Worm (Caenorhabditis elegans): ENCODE results near the gene lips-10.
A peak's percentile ranks its signal among the peaks of the same experiment; 100 is the strongest.

The lips-10 gene

ce11 chrII:8428947-8429919 lies 9.7 kb upstream of the lips-10 start (continued):
- TF ChIP-seq blmp-1 (tag; optimal IDR thresholded peaks at IDR 0.05; ENCODE audit: insufficient read depth) (no peak), mab-5 (tag; optimal IDR thresholded peaks at IDR 0.05) (no peak), ceh-82 (tag; optimal IDR thresholded peaks at IDR 0.05) (no peak), lin-39 (tag; optimal IDR thresholded peaks at IDR 0.05) (no peak)

- TF ChIP-seq ama-1 (optimal IDR thresholded peaks at IDR 0.05) (no peak), nhr-25 (tag; optimal IDR thresholded peaks at IDR 0.05) (no peak), lin-11 (tag; optimal IDR thresholded peaks at IDR 0.05) (no peak), unc-62 (GFP tag; optimal IDR thresholded peaks at IDR 0.05) (no peak), ceh-82 (tag; optimal IDR thresholded peaks at IDR 0.05) (no peak), lin-13 (GFP tag; optimal IDR thresholded peaks at IDR 0.05) (no peak), ztf-4 (tag; optimal IDR thresholded peaks at IDR 0.05) (no peak), nhr-10 (tag; optimal IDR thresholded peaks at IDR 0.05) (no peak), crh-2 (tag; optimal IDR thresholded peaks at IDR 0.05) (no peak), ZK546.5 (tag; optimal IDR thresholded peaks at IDR 0.05) (no peak)
Measured at ce11 chrII:8431954-8432353, 7.0 kb upstream of the lips-10 start, which contains the start of gene acp-2. Gene acp-2 (minus strand): TSS chrII:8432054.

- TF ChIP-seq snpc-4 (tag; optimal IDR thresholded peaks at IDR 0.05) (no peak), sma-3 (GFP tag; optimal IDR thresholded peaks at IDR 0.05) (no peak), ceh-16 (tag; optimal IDR thresholded peaks at IDR 0.05) (no peak), sma-9 (GFP tag; optimal IDR thresholded peaks at IDR 0.05) (no peak), sma-9 (tag; optimal IDR thresholded peaks at IDR 0.05) (no peak), mdl-1 (tag; optimal IDR thresholded peaks at IDR 0.05) (no peak), nhr-237 (tag; optimal IDR thresholded peaks at IDR 0.05) (no peak), zag-1 (tag; optimal IDR thresholded peaks at IDR 0.05) (no peak), fos-1 (tag; optimal IDR thresholded peaks at IDR 0.05) (no peak), nhr-25 (tag; optimal IDR thresholded peaks at IDR 0.05) (no peak), mbf-1 (tag; optimal IDR thresholded peaks at IDR 0.05) (no peak)
Measured at ce11 chrII:8435005-8435404, 4.0 kb upstream of the lips-10 start, which contains the start of gene acp-4. Gene acp-4 (minus strand): TSS chrII:8435105.

- TF ChIP-seq nhr-11 (tag; optimal IDR thresholded peaks at IDR 0.05), result no peak
- no peak for TF ChIP-seq nhr-237 (tag; optimal IDR thresholded peaks at IDR 0.05)
- TF ChIP-seq sma-3 (GFP tag; optimal IDR thresholded peaks at IDR 0.05), result no peak
- no peak for TF ChIP-seq mbf-1 (tag; optimal IDR thresholded peaks at IDR 0.05)
- TF ChIP-seq nhr-25 (tag; optimal IDR thresholded peaks at IDR 0.05), result no peak
- no peak for TF ChIP-seq ztf-11 (tag; optimal IDR thresholded peaks at IDR 0.05)
- no peak for TF ChIP-seq sma-9 (GFP tag; optimal IDR thresholded peaks at IDR 0.05)
- no peak for TF ChIP-seq sma-9 (tag; optimal IDR thresholded peaks at IDR 0.05)
- no peak for TF ChIP-seq skn-1 (tag; optimal IDR thresholded peaks at IDR 0.05)
- TF ChIP-seq ceh-82 (tag; optimal IDR thresholded peaks at IDR 0.05), result no peak
- TF ChIP-seq nhr-23 (tag; optimal IDR thresholded peaks at IDR 0.05), result no peak
- no peak for TF ChIP-seq nhr-77 (tag; optimal IDR thresholded peaks at IDR 0.05)
- TF ChIP-seq nhr-129 (tag; optimal IDR thresholded peaks at IDR 0.05), result no peak
- no peak for TF ChIP-seq blmp-1 (tag; optimal IDR thresholded peaks at IDR 0.05; ENCODE audit: insufficient read depth)
- TF ChIP-seq dmd-4 (tag; optimal IDR thresholded peaks at IDR 0.05), result no peak
- no peak for TF ChIP-seq lin-13 (GFP tag; optimal IDR thresholded peaks at IDR 0.05)
- TF ChIP-seq egl-27 (tag; optimal IDR thresholded peaks at IDR 0.05), result no peak
- no peak for TF ChIP-seq alr-1 (tag; optimal IDR thresholded peaks at IDR 0.05)
- TF ChIP-seq nhr-21 (tag; optimal IDR thresholded peaks at IDR 0.05), result no peak
- TF ChIP-seq lsy-2 (tag; optimal IDR thresholded peaks at IDR 0.05), result no peak
Measured at ce11 chrII:8437035-8437434, 1.9 kb upstream of the lips-10 start, which contains the start of gene acp-3. Gene acp-3 (minus strand): TSS chrII:8437135.

ce11 chrII:8440097-8440496 lies 1.1 kb downstream of the lips-10 start:
- TF ChIP-seq blmp-1 (tag; optimal IDR thresholded peaks at IDR 0.05; ENCODE audit: insufficient read depth) (peak; percentile 47), elt-1 (tag; optimal IDR thresholded peaks at IDR 0.05) (no peak), sem-4 (tag; optimal IDR thresholded peaks at IDR 0.05) (no peak), sma-9 (GFP tag; optimal IDR thresholded peaks at IDR 0.05) (peak; percentile 17), sma-9 (tag; optimal IDR thresholded peaks at IDR 0.05) (no peak), dmd-4 (tag; optimal IDR thresholded peaks at IDR 0.05) (no peak), nhr-25 (tag; optimal IDR thresholded peaks at IDR 0.05) (peak; percentile 74), crh-2 (tag; optimal IDR thresholded peaks at IDR 0.05) (peak; percentile 7), sma-3 (GFP tag; optimal IDR thresholded peaks at IDR 0.05) (no peak), mdl-1 (tag; optimal IDR thresholded peaks at IDR 0.05) (no peak), gmeb-1 (tag; optimal IDR thresholded peaks at IDR 0.05) (no peak), egl-27 (tag; optimal IDR thresholded peaks at IDR 0.05) (no peak)
